Fruit fly (Drosophila melanogaster) whole organism, embryonic: ENCODE measurements around the gene Ras85D.

Source experiments
- Atf6 ChIP-seq: fragments of 200-800 bp; sonication (Bioruptor generic); IDR thresholded peaks from 2 replicates; pipeline ENCODE4 v1.3.6; 2022; ENCODE audit warnings: missing biosample characterization, missing genetic modification characterization
- CG10565 ChIP-seq: fragments of 200-800 bp; sonication (Bioruptor generic); optimal IDR thresholded peaks from 3 replicates; lab custom pipeline; 2016; ENCODE audit warnings: missing biosample characterization, mild to moderate bottlenecking, missing genetic modification characterization
- CG10979 ChIP-seq: fragments of 200-800 bp; sonication (Bioruptor generic); optimal IDR thresholded peaks from 2 replicates; lab custom pipeline; 2018; ENCODE audit warnings: missing biosample characterization, mild to moderate bottlenecking, missing genetic modification characterization, moderate library complexity
- CG11085 ChIP-seq: fragments of 200-800 bp; sonication (Bioruptor generic); IDR thresholded peaks from 2 replicates; pipeline ENCODE4 v1.3.6; 2022; ENCODE audit warnings: missing biosample characterization, missing genetic modification characterization
- CG12104 ChIP-seq: fragments of 200-800 bp; sonication (Bioruptor generic); optimal IDR thresholded peaks from 3 replicates; lab custom pipeline; 2016; ENCODE audit warnings: missing biosample characterization, missing genetic modification characterization
- CG14965 ChIP-seq: fragments of 200-800 bp; sonication (Bioruptor generic); optimal IDR thresholded peaks from 2 replicates; lab custom pipeline; 2016; ENCODE audit warnings: missing biosample characterization, missing genetic modification characterization, borderline replicate concordance
- CG1529 ChIP-seq: fragments of 200-800 bp; sonication (Bioruptor generic); optimal IDR thresholded peaks from 3 replicates; lab custom pipeline; 2018; ENCODE audit warnings: missing biosample characterization, missing genetic modification characterization
- CG16813 ChIP-seq: fragments of 200-800 bp; sonication (Bioruptor generic); IDR thresholded peaks from 3 replicates; pipeline ENCODE4 v1.3.6; 2022; ENCODE audit warnings: missing biosample characterization, missing genetic modification characterization; ENCODE audit not compliant: partially characterized antibody
- CG18764 ChIP-seq: fragments of 200-800 bp; sonication (Bioruptor generic); optimal IDR thresholded peaks from 3 replicates; lab custom pipeline; 2016; ENCODE audit warnings: missing biosample characterization, missing genetic modification characterization
- CG2712 ChIP-seq: fragments of 200-800 bp; optimal IDR thresholded peaks from 3 replicates; lab custom pipeline; 2019; ENCODE audit warnings: missing biosample characterization, mild to moderate bottlenecking, missing genetic modification characterization, moderate library complexity
- CG3847 ChIP-seq: fragments of 200-800 bp; sonication (Bioruptor generic); IDR thresholded peaks from 2 replicates; pipeline ENCODE4 v1.3.6; 2022; ENCODE audit warnings: missing biosample characterization, missing genetic modification characterization
- CG3995 ChIP-seq: fragments of 200-800 bp; sonication (Bioruptor generic); optimal IDR thresholded peaks from 3 replicates; lab custom pipeline; 2016; ENCODE audit warnings: missing biosample characterization, missing genetic modification characterization
- CG5245 ChIP-seq: fragments of 200-800 bp; sonication (Bioruptor generic); optimal IDR thresholded peaks from 3 replicates; lab custom pipeline; 2016; ENCODE audit warnings: missing biosample characterization, missing genetic modification characterization
- CG6175 ChIP-seq: fragments of 200-800 bp; sonication (Bioruptor generic); IDR thresholded peaks from 3 replicates; pipeline ENCODE4 v1.3.6; 2022; ENCODE audit warnings: missing biosample characterization, missing genetic modification characterization
- CG6791 ChIP-seq: fragments of 200-800 bp; sonication (Bioruptor generic); IDR thresholded peaks from 3 replicates; pipeline ENCODE4 v1.3.6; 2022; ENCODE audit warnings: missing biosample characterization, missing genetic modification characterization; ENCODE audit not compliant: partially characterized antibody
- CG7271 ChIP-seq: fragments of 200-800 bp; sonication (Bioruptor generic); optimal IDR thresholded peaks from 2 replicates; lab custom pipeline; 2018; ENCODE audit warnings: missing biosample characterization, mild to moderate bottlenecking, missing genetic modification characterization, moderate library complexity
- CG8089 ChIP-seq: fragments of 200-800 bp; sonication (Bioruptor generic); optimal IDR thresholded peaks from 3 replicates; lab custom pipeline; 2016; ENCODE audit warnings: missing biosample characterization, missing genetic modification characterization
- CrebB ChIP-seq: fragments of 200-800 bp; sonication (Bioruptor generic); optimal IDR thresholded peaks from 3 replicates; lab custom pipeline; 2018; ENCODE audit warnings: missing biosample characterization, mild to moderate bottlenecking, missing genetic modification characterization
- Dfd ChIP-seq, 2 experiments: fragments of >200 bp; optimal IDR thresholded peaks; 2 replicates each; lab custom pipeline; 2017; ENCODE audit warnings: missing biosample characterization in 2 of 2, missing genetic modification characterization in 2 of 2
- Doc3 ChIP-seq: fragments of 200-800 bp; sonication (Bioruptor generic); IDR thresholded peaks from 3 replicates; pipeline ENCODE4 v1.3.6; 2022; ENCODE audit warnings: missing biosample characterization, missing genetic modification characterization; ENCODE audit not compliant: partially characterized antibody
- H15 ChIP-seq: fragments of 200-800 bp; sonication (Bioruptor generic); IDR thresholded peaks from 3 replicates; pipeline ENCODE4 v1.3.6; 2022; ENCODE audit warnings: missing biosample characterization, missing genetic modification characterization
- HLH54F ChIP-seq: fragments of 200-800 bp; sonication (Bioruptor generic); optimal IDR thresholded peaks from 3 replicates; lab custom pipeline; 2016; ENCODE audit warnings: missing biosample characterization, missing genetic modification characterization
- Hsf ChIP-seq: fragments of 200-800 bp; sonication (Bioruptor generic); optimal IDR thresholded peaks from 3 replicates; lab custom pipeline; 2016; ENCODE audit warnings: missing biosample characterization, missing genetic modification characterization
- NK7.1 ChIP-seq: fragments of 200-800 bp; sonication (Bioruptor generic); optimal IDR thresholded peaks from 3 replicates; lab custom pipeline; 2016; ENCODE audit warnings: missing biosample characterization, missing genetic modification characterization
- Nf-YA ChIP-seq: fragments of 200-800 bp; sonication (Bioruptor generic); IDR thresholded peaks from 2 replicates; pipeline ENCODE4 v1.3.6; 2022; ENCODE audit warnings: missing biosample characterization, missing genetic modification characterization
- Oaz ChIP-seq: fragments of 200-800 bp; sonication (Bioruptor generic); IDR thresholded peaks from 2 replicates; pipeline ENCODE4 v1.3.6; 2022; ENCODE audit warnings: missing biosample characterization, missing genetic modification characterization
- Sry-β ChIP-seq: fragments of 200-800 bp; sonication (Bioruptor generic); optimal IDR thresholded peaks from 2 replicates; lab custom pipeline; 2018; ENCODE audit warnings: missing biosample characterization, mild to moderate bottlenecking, missing genetic modification characterization, moderate library complexity
- Xbp1 ChIP-seq: fragments of 200-800 bp; sonication (Bioruptor generic); optimal IDR thresholded peaks from 3 replicates; lab custom pipeline; 2016; ENCODE audit warnings: missing biosample characterization, mild to moderate bottlenecking, missing genetic modification characterization
- YL-1 ChIP-seq: fragments of 200-800 bp; sonication (Bioruptor generic); optimal IDR thresholded peaks from 3 replicates; lab custom pipeline; 2017; ENCODE audit warnings: missing biosample characterization, mild to moderate bottlenecking, missing genetic modification characterization
- abd-A ChIP-seq: fragments of 200-800 bp; sonication (Bioruptor generic); optimal IDR thresholded peaks from 3 replicates; lab custom pipeline; 2019; ENCODE audit warnings: missing biosample characterization, mild to moderate bottlenecking, missing genetic modification characterization, moderate library complexity
- ap ChIP-seq: fragments of 200-800 bp; sonication (Bioruptor generic); IDR thresholded peaks from 2 replicates; pipeline ENCODE4 v1.3.6; 2022; ENCODE audit warnings: missing biosample characterization, missing genetic modification characterization
- ash1 ChIP-seq: fragments of 200-800 bp; sonication (Bioruptor generic); optimal IDR thresholded peaks from 2 replicates; lab custom pipeline; 2018; ENCODE audit warnings: missing biosample characterization, mild to moderate bottlenecking, missing genetic modification characterization
- bbx ChIP-seq: fragments of 200-800 bp; sonication (Bioruptor generic); IDR thresholded peaks from 2 replicates; pipeline ENCODE4 v1.3.6; 2022; ENCODE audit warnings: missing biosample characterization, missing genetic modification characterization; ENCODE audit not compliant: partially characterized antibody
- bowl ChIP-seq: fragments of 200-800 bp; sonication (Bioruptor generic); IDR thresholded peaks from 2 replicates; pipeline ENCODE4 v1.3.6; 2022; ENCODE audit warnings: missing biosample characterization, missing genetic modification characterization
- cad ChIP-seq: fragments of >200 bp; optimal IDR thresholded peaks from 2 replicates; lab custom pipeline; 2017; ENCODE audit warnings: missing biosample characterization, missing genetic modification characterization
- chn ChIP-seq: fragments of 200-800 bp; sonication (Bioruptor generic); optimal IDR thresholded peaks from 2 replicates; lab custom pipeline; 2016; ENCODE audit warnings: missing biosample characterization, missing genetic modification characterization
- cwo ChIP-seq: fragments of 200-800 bp; sonication (Bioruptor generic); optimal IDR thresholded peaks from 3 replicates; lab custom pipeline; 2017; ENCODE audit warnings: missing biosample characterization, missing genetic modification characterization, mild to moderate bottlenecking, moderate library complexity, missing genetic modification reagents
- disco-r ChIP-seq: fragments of 200-800 bp; sonication (Bioruptor generic); optimal IDR thresholded peaks from 2 replicates; lab custom pipeline; 2016; ENCODE audit warnings: missing biosample characterization, missing genetic modification characterization
- dmrt99B ChIP-seq: fragments of 200-800 bp; sonication (Bioruptor generic); optimal IDR thresholded peaks from 2 replicates; lab custom pipeline; 2018; ENCODE audit warnings: missing biosample characterization, mild to moderate bottlenecking, missing genetic modification characterization, moderate library complexity
- lov ChIP-seq, 2 experiments: fragments of 200-800 bp in 1 of 2; fragments of >200 bp in 1 of 2; sonication (Bioruptor generic) in 1 of 2; IDR thresholded peaks in 1 of 2; optimal IDR thresholded peaks in 1 of 2; 2 replicates in 1 of 2; 3 replicates in 1 of 2; pipeline versions ENCODE4 v1.3.6 to Lab custom; 2017 to 2022; ENCODE audit warnings: missing biosample characterization in 1 of 2, missing genetic modification characterization in 1 of 2
- luna ChIP-seq: fragments of 200-800 bp; sonication (Bioruptor generic); optimal IDR thresholded peaks from 2 replicates; lab custom pipeline; 2016; ENCODE audit warnings: missing biosample characterization, missing genetic modification characterization
- mam ChIP-seq: fragments of 200-800 bp; sonication (Bioruptor generic); optimal IDR thresholded peaks from 3 replicates; lab custom pipeline; 2016; ENCODE audit warnings: missing biosample characterization, missing genetic modification characterization
- mirr ChIP-seq: fragments of 200-800 bp; sonication (Bioruptor generic); optimal IDR thresholded peaks from 3 replicates; lab custom pipeline; 2018; ENCODE audit warnings: missing biosample characterization, mild to moderate bottlenecking, missing genetic modification characterization
- nerfin-2 ChIP-seq: fragments of 200-800 bp; sonication (Bioruptor generic); IDR thresholded peaks from 2 replicates; pipeline ENCODE4 v1.3.6; 2022; ENCODE audit warnings: missing biosample characterization, missing genetic modification characterization; ENCODE audit not compliant: partially characterized antibody
- sens-2 ChIP-seq: fragments of 200-800 bp; sonication (Bioruptor generic); IDR thresholded peaks from 2 replicates; pipeline ENCODE4 v1.3.6; 2022; ENCODE audit warnings: missing biosample characterization, missing genetic modification characterization
- slbo ChIP-seq: fragments of 200-800 bp; sonication (Bioruptor generic); IDR thresholded peaks from 2 replicates; pipeline ENCODE4 v1.3.6; 2022; ENCODE audit warnings: missing biosample characterization, missing genetic modification characterization
- z ChIP-seq: fragments of 200-800 bp; sonication (Bioruptor generic); IDR thresholded peaks from 3 replicates; pipeline ENCODE4 v1.3.6; 2022; ENCODE audit warnings: missing biosample characterization, missing genetic modification characterization
- zfh1 ChIP-seq: fragments of 200-800 bp; sonication (Bioruptor generic); IDR thresholded peaks from 3 replicates; pipeline ENCODE4 v1.3.6; 2022; ENCODE audit warnings: missing biosample characterization, missing genetic modification characterization

Gene Ras85D

DNA sequence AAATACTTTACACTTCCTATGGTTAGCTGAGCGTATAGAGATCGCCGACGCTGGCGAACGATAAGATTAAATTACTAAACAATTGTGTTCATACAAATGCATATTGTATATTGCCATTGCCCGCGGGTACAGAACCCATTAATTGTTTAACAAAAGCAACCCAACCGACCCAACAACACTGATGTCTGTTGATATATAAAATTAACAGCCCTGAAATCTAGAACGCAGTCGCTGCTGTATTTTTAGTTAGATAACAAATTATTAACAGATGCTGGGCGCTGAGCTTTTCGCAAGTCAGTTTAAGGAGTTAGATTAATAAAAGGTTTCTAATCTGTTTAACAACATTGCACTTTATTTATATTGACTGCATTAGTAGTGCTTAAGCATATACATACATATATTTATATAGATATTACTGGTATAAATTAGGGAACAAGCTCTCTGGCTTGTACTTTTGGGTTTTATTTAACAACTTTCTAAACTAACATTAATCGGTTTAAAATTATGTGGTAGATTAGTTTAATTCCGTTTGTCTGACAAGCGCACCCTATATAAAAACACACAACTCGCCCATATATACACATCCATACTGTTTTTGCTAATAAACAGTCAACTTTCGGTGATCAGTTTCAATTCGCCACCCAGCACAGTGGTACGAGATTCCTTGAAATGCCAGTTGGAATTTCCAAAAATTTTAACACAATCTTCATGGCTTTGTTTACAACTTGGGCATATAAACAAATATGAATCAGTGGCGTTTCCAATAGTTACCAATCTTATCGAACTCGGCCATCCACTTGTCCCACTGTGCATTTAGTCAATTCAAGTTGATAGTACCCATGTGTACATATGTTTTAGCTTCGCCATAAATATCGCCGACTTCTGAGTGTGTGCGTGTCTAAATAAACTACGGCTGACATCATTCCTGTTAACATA, 15.3 kb upstream of the Ras85D start (continued):
- TF ChIP-seq ash1 (GFP tag; lab: Kevin White, UChicago) (peak; percentile 75), abd-A (tag; lab: Kevin White, UChicago) (no peak), ap (GFP tag; lab: Robert Waterston, UW) (peak; percentile 70), CG3995 (GFP tag; lab: Kevin White, UChicago) (peak; percentile 71), disco-r (GFP tag; lab: Kevin White, UChicago) (peak; percentile 82), CG10565 (GFP tag; lab: Kevin White, UChicago) (peak; percentile 58), HLH54F (GFP tag; lab: Kevin White, UChicago) (peak; percentile 81), Dfd (GFP tag; optimal IDR thresholded peaks at IDR 0.05; lab: Kevin White, UChicago) (no peak), CG8089 (peak; percentile 30), mirr (GFP tag; lab: Kevin White, UChicago) (peak; percentile 94), NK7.1 (GFP tag; lab: Kevin White, UChicago) (peak; percentile 86), CG6791 (GFP tag; lab: Robert Waterston, UW) (no peak), Doc3 (GFP tag; lab: Robert Waterston, UW) (no peak), Atf6 (peak; percentile 87), CG6175 (peak; percentile 90), Oaz (GFP tag; lab: Robert Waterston, UW) (peak; percentile 68), CG1529 (GFP tag; lab: Kevin White, UChicago) (peak; percentile 12), z (no peak), luna (GFP tag; lab: Kevin White, UChicago) (peak; percentile 93), CG10979 (peak; percentile 68), CG16813 (GFP tag; lab: Robert Waterston, UW) (no peak), cad (GFP tag; lab: Kevin White, UChicago) (no peak), dmrt99B (no peak), bowl (GFP tag; lab: Robert Waterston, UW) (peak; percentile 68; the same call in 1 of the 2 replicates), Nf-YA (GFP tag; lab: Robert Waterston, UW) (peak; percentile 79), Hsf (GFP tag; lab: Kevin White, UChicago) (peak; percentile 81), CG7271 (tag; lab: Kevin White, UChicago) (peak; percentile 17), cwo (GFP tag; lab: Kevin White, UChicago) (peak; percentile 93), CG2712 (tag; lab: Kevin White, UChicago) (peak; percentile 81), bbx (no peak; the same call in 1 of the 2 replicates), YL-1 (GFP tag; lab: Kevin White, UChicago) (no peak), CG5245 (GFP tag; lab: Kevin White, UChicago) (peak; percentile 82), CG3847 (GFP tag; lab: Robert Waterston, UW) (peak; percentile 76), Sry-β (GFP tag; lab: Kevin White, UChicago) (no peak), nerfin-2 (GFP tag; lab: Robert Waterston, UW) (0 out of 2 replicates have a peak, but pooled peaks have one; percentile 28), CG14965 (GFP tag; lab: Kevin White, UChicago) (peak; percentile 26), chn (peak; percentile 74), lov (optimal IDR thresholded peaks at IDR 0.05; lab: Kevin White, UChicago) (no peak), lov (GFP tag; IDR thresholded peaks at IDR 0.05; lab: Robert Waterston, UW) (peak; percentile 43; the same call in 1 of the 3 replicates), Xbp1 (peak; percentile 78), zfh1 (GFP tag; lab: Robert Waterston, UW) (peak; percentile 91), CG18764 (GFP tag; lab: Kevin White, UChicago) (peak; percentile 85), CG12104 (GFP tag; lab: Kevin White, UChicago) (peak; percentile 76), mam (GFP tag; lab: Kevin White, UChicago) (peak; percentile 94), H15 (GFP tag; lab: Robert Waterston, UW) (peak; percentile 86), CG11085 (peak; percentile 93), sens-2 (peak; percentile 72), CrebB (tag; lab: Kevin White, UChicago) (peak; percentile 75), slbo (GFP tag; lab: Robert Waterston, UW) (peak; percentile 93)
